Fruit fly (Drosophila melanogaster) whole organism, pupa: ENCODE results near the gene His3.3A.
A peak's percentile ranks its signal among the peaks of the same experiment; 100 is the strongest.

Experiments
- CG12605 ChIP-seq: fragments of 200-800 bp; sonication (Bioruptor generic); IDR thresholded peaks from 2 replicates; pipeline ENCODE4 v1.3.6; 2022; ENCODE audit warnings: missing biosample characterization, missing genetic modification characterization
- CG13204 ChIP-seq: fragments of 200-800 bp; sonication (Bioruptor generic); optimal IDR thresholded peaks from 2 replicates; lab custom pipeline; 2018; ENCODE audit warnings: missing biosample characterization, mild to moderate bottlenecking, missing genetic modification characterization, moderate library complexity
- CG15710 ChIP-seq: fragments of 200-800 bp; sonication (Bioruptor generic); optimal IDR thresholded peaks from 2 replicates; lab custom pipeline; 2018; ENCODE audit warnings: missing biosample characterization, mild to moderate bottlenecking, missing genetic modification characterization, moderate library complexity
- CG8301 ChIP-seq: fragments of 200-800 bp; sonication (Bioruptor generic); optimal IDR thresholded peaks from 2 replicates; lab custom pipeline; 2018; ENCODE audit warnings: missing biosample characterization, mild to moderate bottlenecking, missing genetic modification characterization
- Pif1B ChIP-seq: fragments of 200-800 bp; sonication (Bioruptor generic); optimal IDR thresholded peaks from 3 replicates; lab custom pipeline; 2016; ENCODE audit warnings: missing biosample characterization, missing genetic modification characterization

- TF ChIP-seq CG8301 (tag; lab: Kevin White, UChicago) (peak; percentile 60), CG15710 (tag; lab: Kevin White, UChicago) (peak; percentile 61), Pif1B (GFP tag; lab: Kevin White, UChicago) (peak; percentile 66), CG13204 (GFP tag; lab: Kevin White, UChicago) (peak; percentile 40), CG12605 (peak; percentile 68)
These were observed 11.2 kb upstream of the His3.3A start for dm6 chr2L:5043495-5044146.
